Worm (Caenorhabditis elegans): Measurements from ENCODE around the gene C06A6.2.

Gene C06A6.2

DNA sequence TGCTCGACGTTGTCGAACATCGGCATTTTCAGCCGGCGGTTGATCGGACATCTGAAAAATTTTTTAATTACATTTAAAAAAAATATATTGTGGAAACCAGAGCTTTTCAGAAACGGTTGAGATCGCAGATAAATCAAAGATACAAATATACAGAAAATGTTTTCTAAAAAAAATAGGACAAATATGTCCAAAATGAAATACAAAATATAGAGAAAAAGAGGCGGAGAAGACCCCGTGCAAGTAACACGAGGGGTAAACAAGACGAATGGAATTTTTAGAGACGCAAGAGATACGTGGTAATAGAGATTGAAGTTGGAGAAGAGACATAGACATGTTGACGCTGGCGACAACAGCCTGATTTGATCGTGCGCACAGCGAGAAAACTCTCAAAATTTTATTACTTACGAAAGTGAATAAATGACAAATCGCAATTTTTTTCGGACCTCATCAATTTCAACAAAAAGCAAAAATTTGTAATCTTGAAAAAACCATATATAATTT lies 30.7 kb upstream of the C06A6.2 start, which contains the start of gene cdgs-1:
Gene cdgs-1, minus strand, starts transcription at position 51 of the 501 bp plus-strand sequence.
- TF ChIP-seq hmg-1.1 (GFP tag; IDR thresholded peaks at IDR 0.05) = 0 out of 2 replicates have a peak, but pooled peaks have one; percentile 40
- peak; percentile 44 for TF ChIP-seq dpl-1 (GFP tag; optimal IDR thresholded peaks at IDR 0.05)
- TF ChIP-seq fkh-10 (GFP tag; optimal IDR thresholded peaks at IDR 0.05) = peak; percentile 51
- TF ChIP-seq mxl-3 (GFP tag; optimal IDR thresholded peaks at IDR 0.05) = peak; percentile 74
- TF ChIP-seq pqm-1 (tag; optimal IDR thresholded peaks at IDR 0.05) = no peak
- TF ChIP-seq egl-27 (tag; optimal IDR thresholded peaks at IDR 0.05) = no peak
- TF ChIP-seq nhr-77 (tag; optimal IDR thresholded peaks at IDR 0.05) = peak; percentile 38
- no peak for TF ChIP-seq nhr-25 (tag; optimal IDR thresholded peaks at IDR 0.05; ENCODE audit: borderline replicate concordance, insufficient read depth)
- TF ChIP-seq lin-38 (GFP tag; IDR thresholded peaks at IDR 0.05) = 0 out of 2 replicates have a peak, but pooled peaks have one; percentile 8
- peak in 1 of 2 experiments; percentile 57 for TF ChIP-seq lsy-2 (tag; optimal IDR thresholded peaks at IDR 0.05)
- TF ChIP-seq ces-1 (GFP tag; optimal IDR thresholded peaks at IDR 0.05) = peak; percentile 40
- peak; percentile 23; the same call in 1 of the 2 replicates for TF ChIP-seq ctbp-1 (GFP tag; IDR thresholded peaks at IDR 0.05)
- TF ChIP-seq mep-1 (tag; optimal IDR thresholded peaks at IDR 0.05) = peak; percentile 48
- TF ChIP-seq rbr-2 (tag; optimal IDR thresholded peaks at IDR 0.05) = peak; percentile 42
- TF ChIP-seq nhr-11 (tag; optimal IDR thresholded peaks at IDR 0.05) = peak; percentile 44
- peak; percentile 59 to 90 for TF ChIP-seq mdl-1 (tag; optimal IDR thresholded peaks at IDR 0.05)
- no peak for TF ChIP-seq daf-16 (GFP tag; optimal IDR thresholded peaks at IDR 0.05)
- peak; percentile 94 for TF ChIP-seq daf-16 (tag; optimal IDR thresholded peaks at IDR 0.05)
- peak; percentile 64 for TF ChIP-seq nhr-28 (tag; optimal IDR thresholded peaks at IDR 0.05)
- no peak for TF ChIP-seq D1046.2 (GFP tag; IDR thresholded peaks at IDR 0.05)
- peak; percentile 96 for TF ChIP-seq hlh-30 (tag; optimal IDR thresholded peaks at IDR 0.05; ENCODE audit: insufficient read depth)
- peak; percentile 72 for TF ChIP-seq hlh-11 (tag; optimal IDR thresholded peaks at IDR 0.05)
- no peak for TF ChIP-seq zag-1 (tag; optimal IDR thresholded peaks at IDR 0.05)
- TF ChIP-seq pha-4 (GFP tag; IDR thresholded peaks at IDR 0.05) = no peak
- TF ChIP-seq pha-4 (tag; optimal IDR thresholded peaks at IDR 0.05) = peak; percentile 26
- peak; percentile 8 for TF ChIP-seq dve-1 (tag; optimal IDR thresholded peaks at IDR 0.05; ENCODE audit: insufficient read depth)
- TF ChIP-seq vab-7 (GFP tag; IDR thresholded peaks at IDR 0.05) = no peak

DNA sequence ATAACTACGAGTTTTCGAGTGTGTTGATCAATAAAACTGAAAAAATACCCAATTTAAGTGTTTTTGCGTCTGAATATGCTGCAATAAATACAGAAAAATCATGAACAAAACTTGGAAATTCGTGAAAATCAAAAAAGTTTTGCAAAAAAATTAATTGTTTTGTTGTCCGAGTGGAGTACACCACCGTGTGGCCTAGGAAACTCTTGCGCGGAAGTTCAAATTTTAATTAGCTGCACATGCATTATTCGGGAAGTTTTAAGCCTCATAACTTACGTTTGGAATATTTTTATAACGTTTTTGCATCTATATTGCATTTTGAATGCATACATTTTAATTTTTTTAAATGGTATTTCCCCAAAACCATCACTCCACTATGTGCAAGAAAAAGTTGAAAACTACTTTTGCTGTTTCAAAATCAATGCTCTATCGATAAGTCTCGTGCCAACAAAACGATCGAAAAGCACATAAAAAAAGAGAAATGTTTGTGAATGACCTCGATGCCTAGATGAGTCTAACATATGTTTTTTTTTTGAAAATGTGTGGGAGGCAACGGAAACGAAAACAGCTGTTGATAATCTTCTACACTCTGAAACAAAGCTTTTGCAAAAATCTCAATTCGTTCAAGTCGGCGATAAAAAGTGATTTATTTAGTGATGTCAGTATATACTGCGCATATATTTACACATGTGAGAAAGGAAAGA lies 29.9 kb upstream of the C06A6.2 start:
- TF ChIP-seq hif-1 (tag; optimal IDR thresholded peaks at IDR 0.05) (peak in 1 of 2 experiments; percentile 22), lin-29 (GFP tag; IDR thresholded peaks at IDR 0.05) (no peak), dpl-1 (GFP tag; optimal IDR thresholded peaks at IDR 0.05) (peak; percentile 83), daf-16 (GFP tag; optimal IDR thresholded peaks at IDR 0.05) (no peak), daf-16 (tag; optimal IDR thresholded peaks at IDR 0.05) (peak; percentile 24), dve-1 (tag; optimal IDR thresholded peaks at IDR 0.05; ENCODE audit: insufficient read depth) (peak; percentile 41), aha-1 (tag) (peak; percentile 60), dmd-6 (GFP tag; IDR thresholded peaks at IDR 0.05) (peak; percentile 38; the same call in 1 of the 2 replicates), nhr-28 (tag; optimal IDR thresholded peaks at IDR 0.05) (peak; percentile 32), unc-130 (GFP tag; optimal IDR thresholded peaks at IDR 0.05) (peak; percentile 62), hlh-11 (tag; optimal IDR thresholded peaks at IDR 0.05) (peak; percentile 29), lin-38 (GFP tag; IDR thresholded peaks at IDR 0.05) (peak; percentile 40), rbr-2 (tag; optimal IDR thresholded peaks at IDR 0.05) (no peak), snpc-1.2 (GFP tag; IDR thresholded peaks at IDR 0.05) (0 out of 2 replicates have a peak, but pooled peaks have one; percentile 25), Y48G9A.11 (GFP tag; IDR thresholded peaks at IDR 0.05) (peak; percentile 50; the same call in 1 of the 2 replicates), lsy-2 (tag; optimal IDR thresholded peaks at IDR 0.05) (peak in 1 of 2 experiments; percentile 45), ZK546.5 (tag; optimal IDR thresholded peaks at IDR 0.05) (no peak), zfp-2 (tag; optimal IDR thresholded peaks at IDR 0.05) (no peak), dmd-9 (GFP tag; IDR thresholded peaks at IDR 0.05) (no peak), mes-2 (tag; optimal IDR thresholded peaks at IDR 0.05; ENCODE audit: poor library complexity, severe bottlenecking) (peak; percentile 92), ama-1 (optimal IDR thresholded peaks at IDR 0.05) (no peak), ZK337.2 (GFP tag; IDR thresholded peaks at IDR 0.05) (peak; percentile 49; the same call in 1 of the 2 replicates)

Data from whole organism, L4 larva.